Fruit fly (Drosophila melanogaster) S2 (cell line): ENCODE data around the gene CG1774.
A peak's percentile ranks its signal among the peaks of the same experiment; 100 is the strongest.

Experiments
- CG8478 ChIP-seq: fragments of >200 bp; optimal IDR thresholded peaks from 2 replicates; lab custom pipeline; 2018
- CTCF ChIP-seq, 2 experiments: fragments of >200 bp; optimal IDR thresholded peaks; 2 replicates each; lab custom pipeline; 2018

CG1774 gene

dm6 chr3R:31609413-31610054, 16.9 kb downstream of the CG1774 start:
- peak in 1 of 2 experiments; percentile 29 for TF ChIP-seq CTCF (optimal IDR thresholded peaks at IDR 0.05; lab: Kevin White, UChicago)
- no peak for TF ChIP-seq CG8478 (lab: Kevin White, UChicago)

- TF ChIP-seq CG8478 (lab: Kevin White, UChicago) (no peak), CTCF (optimal IDR thresholded peaks at IDR 0.05; lab: Kevin White, UChicago) (no peak)
These were observed 18.3 kb downstream of the CG1774 start, which contains the start of gene Med for dm6 chr3R:31610639-31611594. TSS of gene Med (plus strand) at chr3R:31611046.

- no peak for TF ChIP-seq CTCF (optimal IDR thresholded peaks at IDR 0.05; lab: Kevin White, UChicago)
- no peak for TF ChIP-seq CG8478 (lab: Kevin White, UChicago)
These were observed 20.0 kb downstream of the CG1774 start, which contains the start of gene CycG for dm6 chr3R:31612564-31612963. TSS of gene CycG (minus strand) at chr3R:31612664.

- TF ChIP-seq CG8478 (lab: Kevin White, UChicago): no peak
- TF ChIP-seq CTCF (optimal IDR thresholded peaks at IDR 0.05; lab: Kevin White, UChicago): no peak
These were observed 23.4 kb downstream of the CG1774 start, which contains the start of the genes Mnat9 and CG1792 for dm6 chr3R:31616001-31616400. TSS of gene Mnat9 (minus strand) at chr3R:31616160. TSS of gene CG1792 (plus strand) at chr3R:31616303.

dm6 chr3R:31617801-31618200, 25.2 kb downstream of the CG1774 start, which contains the start of gene pasha:
TSS of gene pasha (plus strand) at chr3R:31617977.
- TF ChIP-seq CG8478 (lab: Kevin White, UChicago): no peak
- no peak for TF ChIP-seq CTCF (optimal IDR thresholded peaks at IDR 0.05; lab: Kevin White, UChicago)

dm6 chr3R:31621814-31622213, 29.2 kb downstream of the CG1774 start, which contains the start of gene kek6:
TSS of gene kek6 (plus strand) at chr3R:31622136.
- no peak for TF ChIP-seq CTCF (optimal IDR thresholded peaks at IDR 0.05; lab: Kevin White, UChicago)
- TF ChIP-seq CG8478 (lab: Kevin White, UChicago): no peak

dm6 chr3R:31622648-31623047, 30.0 kb downstream of the CG1774 start:
- no peak for TF ChIP-seq CTCF (optimal IDR thresholded peaks at IDR 0.05; lab: Kevin White, UChicago)
- TF ChIP-seq CG8478 (lab: Kevin White, UChicago): no peak

dm6 chr3R:31626237-31626636, 33.6 kb downstream of the CG1774 start:
- TF ChIP-seq CG8478 (lab: Kevin White, UChicago): no peak
- no peak for TF ChIP-seq CTCF (optimal IDR thresholded peaks at IDR 0.05; lab: Kevin White, UChicago)

- TF ChIP-seq CTCF (optimal IDR thresholded peaks at IDR 0.05; lab: Kevin White, UChicago) (no peak), CG8478 (lab: Kevin White, UChicago) (no peak)
These were observed 34.6 kb downstream of the CG1774 start for dm6 chr3R:31627186-31627585.

- no peak for TF ChIP-seq CTCF (optimal IDR thresholded peaks at IDR 0.05; lab: Kevin White, UChicago)
These were observed 37.8 kb downstream of the CG1774 start for dm6 chr3R:31630376-31630775.

- TF ChIP-seq CG8478 (lab: Kevin White, UChicago) (no peak), CTCF (optimal IDR thresholded peaks at IDR 0.05; lab: Kevin White, UChicago) (no peak)
These were observed 39.7 kb downstream of the CG1774 start for dm6 chr3R:31632316-31632715.

dm6 chr3R:31636501-31636900, 43.9 kb downstream of the CG1774 start:
- TF ChIP-seq CTCF (optimal IDR thresholded peaks at IDR 0.05; lab: Kevin White, UChicago) (no peak), CG8478 (lab: Kevin White, UChicago) (no peak)
